Fruit fly (Drosophila melanogaster): ENCODE data around the gene Nf-YB.

The Nf-YB gene

DNA sequence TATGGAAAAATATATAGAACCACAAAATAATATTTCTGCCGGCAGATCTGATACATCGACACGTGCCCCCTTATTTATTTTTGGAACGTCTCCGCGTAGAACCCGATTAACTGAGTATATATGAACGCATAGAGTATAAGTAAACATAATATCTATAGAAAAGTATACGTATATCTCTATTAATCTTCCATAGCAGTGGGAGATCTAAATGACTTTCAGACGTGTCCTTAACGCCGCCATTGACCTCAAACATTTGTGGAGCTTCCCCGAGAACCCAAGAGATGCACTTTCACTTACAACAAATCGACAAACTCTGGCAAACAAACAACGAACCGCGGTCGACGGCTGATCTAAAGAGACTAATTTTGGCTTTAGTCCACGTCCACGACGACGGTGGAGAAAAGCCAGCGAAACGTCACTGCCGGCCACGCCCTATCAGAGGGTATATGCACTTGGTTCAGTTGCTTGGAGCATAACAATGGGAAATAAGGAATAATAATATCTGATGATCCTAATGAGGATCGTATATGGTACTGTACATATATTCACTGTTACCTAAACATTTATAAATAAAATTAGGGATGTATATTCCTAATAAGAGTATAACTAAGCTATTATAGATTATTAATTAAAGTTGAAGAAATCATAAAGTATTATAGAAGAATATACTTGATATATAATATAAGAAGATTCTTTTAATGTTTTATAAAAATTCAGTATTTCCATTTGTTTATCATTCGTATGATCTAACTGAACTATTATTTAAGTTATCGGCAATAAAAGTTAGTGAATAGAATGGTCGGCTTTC lies 28.1 kb downstream of the Nf-YB start, which contains the start of gene fbp (continued):
- TF ChIP-seq dpn (GFP tag; optimal IDR thresholded peaks at IDR 0.05) (peak in 1 of 2 experiments; percentile 66), Dip3 (GFP tag; optimal IDR thresholded peaks at IDR 0.05) (no peak), CG17186 (GFP tag; optimal IDR thresholded peaks at IDR 0.05) (no peak), pho (GFP tag; optimal IDR thresholded peaks at IDR 0.05) (no peak), Lim3 (GFP tag; IDR thresholded peaks at IDR 0.05) (no peak), tgo (GFP tag; IDR thresholded peaks at IDR 0.05) (no peak), Ravus (GFP tag; IDR thresholded peaks at IDR 0.05) (no peak; the same call in 1 of the 2 replicates), Sin3A (optimal IDR thresholded peaks at IDR 0.05) (no peak), CG10431 (GFP tag; optimal IDR thresholded peaks at IDR 0.05) (peak; percentile 16), Camta (GFP tag; optimal IDR thresholded peaks at IDR 0.05) (no peak), Taf1 (GFP tag; IDR thresholded peaks at IDR 0.05) (no peak), CG8281 (tag; optimal IDR thresholded peaks at IDR 0.05) (peak; percentile 22), fru (optimal IDR thresholded peaks at IDR 0.05) (no peak), CG16863 (GFP tag; optimal IDR thresholded peaks at IDR 0.05) (peak; percentile 12), dmrt11E (tag; optimal IDR thresholded peaks at IDR 0.05) (peak; percentile 40), D19A (tag; optimal IDR thresholded peaks at IDR 0.05) (peak; percentile 100), Neu2 (GFP tag; optimal IDR thresholded peaks at IDR 0.05; ENCODE audit: borderline replicate concordance) (no peak), CG14965 (GFP tag; optimal IDR thresholded peaks at IDR 0.05; ENCODE audit: borderline replicate concordance) (no peak), zen2 (GFP tag; IDR thresholded peaks at IDR 0.05; ENCODE audit: partially characterized antibody) (no peak), CG2678 (tag; optimal IDR thresholded peaks at IDR 0.05) (peak; percentile 86), Blimp-1 (GFP tag; optimal IDR thresholded peaks at IDR 0.05) (peak; percentile 94), gt (GFP tag; IDR thresholded peaks at IDR 0.05) (0 out of 2 replicates have a peak, but pooled peaks have one; percentile 9), TFAM (GFP tag; optimal IDR thresholded peaks at IDR 0.05) (no peak), tna (GFP tag; IDR thresholded peaks at IDR 0.05; ENCODE audit: partially characterized antibody) (no peak), hb (GFP tag; IDR thresholded peaks at IDR 0.05; ENCODE audit: partially characterized antibody) (no peak), CG17612 (GFP tag; IDR thresholded peaks at IDR 0.05) (0 out of 2 replicates have a peak, but pooled peaks have one; percentile 21), danr (GFP tag; IDR thresholded peaks at IDR 0.05) (no peak), CG2889 (GFP tag; IDR thresholded peaks at IDR 0.05) (0 out of 3 replicates have a peak, but pooled peaks have one; percentile 52), CG2120 (GFP tag; optimal IDR thresholded peaks at IDR 0.05) (peak; percentile 68), CG31441 (GFP tag; IDR thresholded peaks at IDR 0.05) (peak; percentile 82), MBD-R2 (GFP tag; IDR thresholded peaks at IDR 0.05) (no peak; the same call in 1 of the 2 replicates), Atf-2 (GFP tag; optimal IDR thresholded peaks at IDR 0.05) (no peak), CG8388 (GFP tag; optimal IDR thresholded peaks at IDR 0.05) (peak; percentile 48), CG3065 (GFP tag; optimal IDR thresholded peaks at IDR 0.05) (peak; percentile 28), CG1603 (tag; optimal IDR thresholded peaks at IDR 0.05) (no peak), Fer1 (GFP tag; optimal IDR thresholded peaks at IDR 0.05) (peak; percentile 56), Ets97D (GFP tag; optimal IDR thresholded peaks at IDR 0.05) (no peak), CG15269 (tag; optimal IDR thresholded peaks at IDR 0.05) (peak; percentile 62), Poxn (GFP tag; IDR thresholded peaks at IDR 0.05) (no peak), sug (tag; optimal IDR thresholded peaks at IDR 0.05) (peak; percentile 44), CG12391 (tag; optimal IDR thresholded peaks at IDR 0.05) (peak; percentile 80), CG2116 (GFP tag; optimal IDR thresholded peaks at IDR 0.05) (peak; percentile 36), Max (GFP tag; optimal IDR thresholded peaks at IDR 0.05) (no peak), seq (GFP tag; IDR thresholded peaks at IDR 0.05) (no peak), fd96Cb (tag; optimal IDR thresholded peaks at IDR 0.05) (peak; percentile 47), CG7928 (GFP tag; optimal IDR thresholded peaks at IDR 0.05) (no peak), Hr51 (GFP tag; optimal IDR thresholded peaks at IDR 0.05) (peak; percentile 50 to 72), CG12155 (GFP tag; optimal IDR thresholded peaks at IDR 0.05) (peak; percentile 54), HHEX (GFP tag; optimal IDR thresholded peaks at IDR 0.05) (peak; percentile 43)
